Worm (Caenorhabditis elegans) whole organism, young adult: ENCODE data around the gene amx-1.

Experiments
- B0019.2 ChIP-seq: fragments of 200-800 bp; sonication (Bioruptor generic); conservative IDR thresholded peaks from 2 replicates; pipeline ENCODE4 v1.3.6; 2022; ENCODE audit warnings: missing genetic modification reagents, missing genetic modification characterization, missing compliant biosample characterization
- C06A6.2 ChIP-seq: fragments of 200-800 bp; sonication (Bioruptor generic); conservative IDR thresholded peaks from 2 replicates; pipeline ENCODE4 v1.3.6; 2022; ENCODE audit warnings: missing genetic modification characterization, missing compliant biosample characterization
- F37B4.10 ChIP-seq: fragments of 200-800 bp; sonication (Bioruptor generic); IDR thresholded peaks from 2 replicates; pipeline ENCODE4 v1.3.6; 2022; ENCODE audit warnings: missing genetic modification characterization, missing compliant biosample characterization
- F52B5.7 ChIP-seq: sonication (generic microtip); optimal IDR thresholded peaks from 2 replicates; lab custom pipeline; 2016; ENCODE audit warnings: mild to moderate bottlenecking, missing genetic modification characterization, missing compliant biosample characterization
- K12H6.12 ChIP-seq: fragments of 200-800 bp; sonication (Bioruptor generic); optimal IDR thresholded peaks from 2 replicates; lab custom pipeline; 2018; ENCODE audit warnings: mild to moderate bottlenecking, missing genetic modification characterization, missing compliant biosample characterization
- Y53G8AR.9 ChIP-seq: fragments of 200-800 bp; sonication (Bioruptor generic); conservative IDR thresholded peaks from 2 replicates; pipeline ENCODE4 v1.3.6; 2022; ENCODE audit warnings: missing genetic modification reagents, missing genetic modification characterization, missing compliant biosample characterization
- Y56A3A.18 ChIP-seq: fragments of 200-800 bp; sonication (Bioruptor generic); IDR thresholded peaks from 2 replicates; pipeline ENCODE4 v1.3.6; 2022; ENCODE audit warnings: missing genetic modification reagents, missing genetic modification characterization, missing compliant biosample characterization
- Y67H2A.10 ChIP-seq: fragments of 200-800 bp; sonication (Bioruptor generic); conservative IDR thresholded peaks from 2 replicates; pipeline ENCODE4 v1.3.6; 2022; ENCODE audit warnings: missing genetic modification reagents, missing genetic modification characterization, missing compliant biosample characterization
- Y79H2A.3 ChIP-seq: fragments of 200-800 bp; sonication (Bioruptor generic); conservative IDR thresholded peaks from 2 replicates; pipeline ENCODE4 v1.3.6; 2022; ENCODE audit warnings: missing genetic modification reagents, missing genetic modification characterization, missing compliant biosample characterization
- akir-1 ChIP-seq: fragments of 200-800 bp; sonication (Bioruptor generic); optimal IDR thresholded peaks from 2 replicates; lab custom pipeline; 2018; ENCODE audit warnings: mild to moderate bottlenecking, missing genetic modification characterization, moderate library complexity, missing compliant biosample characterization
- ama-1 ChIP-seq, 3 experiments: fragments of 150-350 bp in 1 of 3; sonication (generic microtip) in 2 of 3; optimal IDR thresholded peaks; 2 replicates each; lab custom pipeline; 2014 to 2018; ENCODE audit warnings: missing biosample characterization in 2 of 3, missing genetic modification characterization in 2 of 3, missing genetic modification reagents in 2 of 3
- athp-1 ChIP-seq: sonication (generic microtip); optimal IDR thresholded peaks from 2 replicates; lab custom pipeline; 2017; ENCODE audit warnings: mild to moderate bottlenecking, missing genetic modification characterization, missing compliant biosample characterization
- attf-3 ChIP-seq: fragments of 200-800 bp; sonication (Bioruptor generic); conservative IDR thresholded peaks from 2 replicates; pipeline ENCODE4 v1.3.6; 2022; ENCODE audit warnings: missing genetic modification reagents, missing genetic modification characterization, missing compliant biosample characterization
- attf-5 ChIP-seq: fragments of 200-800 bp; sonication (Bioruptor generic); optimal IDR thresholded peaks from 2 replicates; lab custom pipeline; 2018; ENCODE audit warnings: mild to moderate bottlenecking, missing genetic modification characterization, missing compliant biosample characterization
- bed-2 ChIP-seq: fragments of 200-800 bp; sonication (Bioruptor generic); IDR thresholded peaks from 2 replicates; pipeline ENCODE4 v1.3.6; 2022; ENCODE audit warnings: missing genetic modification reagents, missing genetic modification characterization, missing compliant biosample characterization
- ceh-27 ChIP-seq: fragments of 200-800 bp; sonication (Bioruptor generic); optimal IDR thresholded peaks from 2 replicates; lab custom pipeline; 2018; ENCODE audit warnings: mild to moderate bottlenecking, missing genetic modification characterization, moderate library complexity, missing compliant biosample characterization
- ceh-79 ChIP-seq: sonication (generic microtip); optimal IDR thresholded peaks from 2 replicates; lab custom pipeline; 2017; ENCODE audit warnings: mild to moderate bottlenecking, missing genetic modification characterization, missing compliant biosample characterization
- ceh-91 ChIP-seq: fragments of 200-800 bp; sonication (Bioruptor generic); IDR thresholded peaks from 2 replicates; pipeline ENCODE4 v1.3.6; 2022; ENCODE audit warnings: missing genetic modification reagents, missing genetic modification characterization, missing compliant biosample characterization
- dox-1 ChIP-seq: fragments of 200-800 bp; sonication (Bioruptor generic); IDR thresholded peaks from 2 replicates; pipeline ENCODE4 v1.3.6; 2022; ENCODE audit warnings: missing genetic modification reagents, missing genetic modification characterization, missing compliant biosample characterization
- egl-18 ChIP-seq: fragments of 200-800 bp; sonication (Bioruptor generic); IDR thresholded peaks from 2 replicates; pipeline ENCODE4 v1.3.6; 2022; ENCODE audit warnings: missing genetic modification reagents, missing genetic modification characterization, missing compliant biosample characterization
- egrh-3 ChIP-seq: fragments of 200-800 bp; sonication (Bioruptor generic); IDR thresholded peaks from 2 replicates; pipeline ENCODE4 v1.3.6; 2022; ENCODE audit warnings: missing genetic modification reagents, missing genetic modification characterization, missing compliant biosample characterization
- ets-4 ChIP-seq: fragments of 200-800 bp; sonication (Bioruptor generic); optimal IDR thresholded peaks from 2 replicates; lab custom pipeline; 2018; ENCODE audit warnings: mild to moderate bottlenecking, missing genetic modification characterization, missing compliant biosample characterization
- hlh-26 ChIP-seq: fragments of 200-800 bp; sonication (Bioruptor generic); conservative IDR thresholded peaks from 2 replicates; pipeline ENCODE4 v1.3.6; 2022; ENCODE audit warnings: missing genetic modification reagents, missing genetic modification characterization, missing compliant biosample characterization
- hmg-1.2 ChIP-seq: fragments of 200-800 bp; sonication (Bioruptor generic); IDR thresholded peaks from 2 replicates; pipeline ENCODE4 v1.3.6; 2022; ENCODE audit warnings: missing genetic modification reagents, missing genetic modification characterization, missing compliant biosample characterization
- hmg-20 ChIP-seq: fragments of 200-800 bp; sonication (Bioruptor generic); IDR thresholded peaks from 2 replicates; pipeline ENCODE4 v1.3.6; 2022; ENCODE audit warnings: missing genetic modification reagents, missing genetic modification characterization, missing compliant biosample characterization
- hrde-1 ChIP-seq: sonication (generic microtip); optimal IDR thresholded peaks from 2 replicates; lab custom pipeline; 2016; ENCODE audit warnings: missing genetic modification characterization, mild to moderate bottlenecking, missing compliant biosample characterization, moderate library complexity, missing genotype, missing genetic modification reagents, borderline replicate concordance
- lin-26 ChIP-seq: fragments of 200-800 bp; sonication (Bioruptor generic); IDR thresholded peaks from 2 replicates; pipeline ENCODE4 v1.3.6; 2022; ENCODE audit warnings: missing genetic modification reagents, missing genetic modification characterization, missing compliant biosample characterization
- lin-35 ChIP-seq, 3 experiments: fragments of 150-350 bp in 2 of 3; sonication (generic microtip) in 1 of 3; optimal IDR thresholded peaks; 2 replicates each; lab custom pipeline; 2014 to 2018; ENCODE audit warnings: missing biosample characterization in 3 of 3, missing genetic modification characterization in 3 of 3, missing genetic modification reagents in 3 of 3
- lin-54 ChIP-seq: fragments of 200-800 bp; sonication (Bioruptor generic); optimal IDR thresholded peaks from 2 replicates; lab custom pipeline; 2018; ENCODE audit warnings: mild to moderate bottlenecking, missing genetic modification characterization, missing compliant biosample characterization
- mcd-1 ChIP-seq: fragments of 200-800 bp; sonication (Bioruptor generic); IDR thresholded peaks from 2 replicates; pipeline ENCODE4 v1.3.6; 2022; ENCODE audit warnings: missing genetic modification reagents, missing genetic modification characterization, missing compliant biosample characterization
- nfyb-1 ChIP-seq: fragments of 200-800 bp; sonication (Bioruptor generic); IDR thresholded peaks from 2 replicates; pipeline ENCODE4 v1.3.6; 2022; ENCODE audit warnings: missing genetic modification reagents, missing genetic modification characterization, missing compliant biosample characterization
- nhr-80 ChIP-seq: sonication (generic microtip); optimal IDR thresholded peaks from 2 replicates; lab custom pipeline; 2016; ENCODE audit warnings: missing genetic modification characterization, missing compliant biosample characterization
- pbrm-1 ChIP-seq: fragments of 200-800 bp; sonication (Bioruptor generic); IDR thresholded peaks from 2 replicates; pipeline ENCODE4 v1.3.6; 2022; ENCODE audit warnings: missing genetic modification reagents, missing genetic modification characterization, missing compliant biosample characterization
- rec-8 ChIP-seq, 2 experiments: sonication (generic microtip); optimal IDR thresholded peaks; 2 replicates each; lab custom pipeline; 2016; ENCODE audit warnings: mild to moderate bottlenecking in 2 of 2, missing genetic modification characterization in 2 of 2, missing genetic modification reagents in 2 of 2, missing genotype in 2 of 2, missing biosample characterization in 1 of 2, missing compliant biosample characterization in 1 of 2, moderate library complexity in 1 of 2
- snpc-1.3 ChIP-seq: sonication (generic microtip); optimal IDR thresholded peaks from 2 replicates; lab custom pipeline; 2017; ENCODE audit warnings: missing genetic modification characterization, mild to moderate bottlenecking, missing compliant biosample characterization, antibody characterized with exemption, moderate library complexity, missing genotype, missing genetic modification reagents; ENCODE audit not compliant: insufficient read depth
- snpc-4 ChIP-seq, 5 experiments: fragments of 150-350 bp in 1 of 5; sonication (generic microtip) in 4 of 5; optimal IDR thresholded peaks; 2 replicates each; lab custom pipeline; 2014 to 2018; ENCODE audit warnings: missing genetic modification characterization in 5 of 5, missing biosample characterization in 3 of 5, antibody characterized with exemption in 2 of 5, mild to moderate bottlenecking in 2 of 5, missing compliant biosample characterization in 2 of 5, missing genotype in 2 of 5, moderate library complexity in 2 of 5, missing genetic modification reagents in 1 of 5
- tbx-9 ChIP-seq: sonication (generic microtip); optimal IDR thresholded peaks from 2 replicates; lab custom pipeline; 2016; ENCODE audit warnings: borderline replicate concordance, missing genetic modification characterization, inconsistent platforms, missing compliant biosample characterization
- zfh-2 ChIP-seq: fragments of 200-800 bp; sonication (Bioruptor generic); conservative IDR thresholded peaks from 2 replicates; pipeline ENCODE4 v1.3.6; 2022; ENCODE audit warnings: missing genetic modification reagents, missing genetic modification characterization, missing compliant biosample characterization
- zim-3 ChIP-seq: sonication (generic microtip); optimal IDR thresholded peaks from 2 replicates; lab custom pipeline; 2017; ENCODE audit warnings: mild to moderate bottlenecking, missing genetic modification characterization, moderate library complexity, missing compliant biosample characterization
- ztf-18 ChIP-seq: sonication (generic microtip); optimal IDR thresholded peaks from 2 replicates; lab custom pipeline; 2016; ENCODE audit warnings: missing genotype, mild to moderate bottlenecking, missing genetic modification characterization, missing compliant biosample characterization
- ztf-25 ChIP-seq: fragments of 200-800 bp; sonication (Bioruptor generic); IDR thresholded peaks from 2 replicates; pipeline ENCODE4 v1.3.6; 2022; ENCODE audit warnings: missing genetic modification reagents, missing genetic modification characterization, missing compliant biosample characterization
- ztf-26 ChIP-seq: sonication (generic microtip); optimal IDR thresholded peaks from 2 replicates; lab custom pipeline; 2017; ENCODE audit warnings: missing genetic modification characterization, missing compliant biosample characterization
- ztf-3 ChIP-seq: fragments of 200-800 bp; sonication (Bioruptor generic); optimal IDR thresholded peaks from 2 replicates; lab custom pipeline; 2018; ENCODE audit warnings: mild to moderate bottlenecking, missing genetic modification characterization, missing compliant biosample characterization
- ztf-6 ChIP-seq: fragments of 200-800 bp; sonication (Bioruptor generic); IDR thresholded peaks from 2 replicates; pipeline ENCODE4 v1.3.6; 2022; ENCODE audit warnings: missing genetic modification reagents, missing genetic modification characterization, missing compliant biosample characterization

Gene amx-1

ce11 chrIII:3819579-3819978 lies 2.6 kb upstream of the amx-1 start, which contains the start of gene dpy-27:
Gene dpy-27 (minus strand): TSS chrIII:3819679.
- no peak for TF ChIP-seq ets-4 (GFP tag; lab: Kevin White, UChicago)

ce11 chrIII:3820134-3820533 lies 2.1 kb upstream of the amx-1 start:
- no peak for TF ChIP-seq ceh-91 (GFP tag; lab: Robert Waterston, UW)
- no peak for TF ChIP-seq ama-1 (optimal IDR thresholded peaks at IDR 0.05; lab: Kevin White, UChicago)
- no peak for TF ChIP-seq ama-1 (GFP tag; optimal IDR thresholded peaks at IDR 0.05; lab: Kevin White, UChicago)
- TF ChIP-seq attf-3 (GFP tag; lab: Robert Waterston, UW), result 0 out of 2 replicates have a peak, but pooled peaks have one; percentile 23
- peak; percentile 80 for TF ChIP-seq zfh-2 (GFP tag; lab: Robert Waterston, UW)
- peak; percentile 40 for TF ChIP-seq ztf-18 (tag; lab: Kevin White, UChicago)
- no peak for TF ChIP-seq tbx-9 (tag; lab: Kevin White, UChicago)
- 0 out of 2 replicates have a peak, but pooled peaks have one; percentile 26 for TF ChIP-seq C06A6.2 (GFP tag; lab: Robert Waterston, UW)
- TF ChIP-seq mcd-1, result peak; percentile 34; the same call in 1 of the 2 replicates
- no peak for TF ChIP-seq egl-18 (GFP tag; lab: Robert Waterston, UW)
- TF ChIP-seq lin-26 (GFP tag; lab: Robert Waterston, UW), result no peak
- peak; percentile 1 for TF ChIP-seq ets-4 (GFP tag; lab: Kevin White, UChicago)
- no peak for TF ChIP-seq zim-3
- no peak for TF ChIP-seq ztf-3 (GFP tag; lab: Kevin White, UChicago)
- no peak for TF ChIP-seq ztf-26 (tag; lab: Kevin White, UChicago)
- no peak for TF ChIP-seq ztf-25 (GFP tag; lab: Robert Waterston, UW)
- TF ChIP-seq B0019.2 (GFP tag; lab: Robert Waterston, UW), result no peak
- peak; percentile 45 for TF ChIP-seq ceh-27 (GFP tag; lab: Kevin White, UChicago)
- TF ChIP-seq rec-8 (tag; optimal IDR thresholded peaks at IDR 0.05; lab: Kevin White, UChicago), result no peak
- no peak for TF ChIP-seq hlh-26 (GFP tag; lab: Robert Waterston, UW)
- TF ChIP-seq hmg-1.2, result peak; percentile 93
- peak; percentile 24 for TF ChIP-seq K12H6.12 (tag; lab: Kevin White, UChicago)
- TF ChIP-seq ztf-6 (GFP tag; lab: Robert Waterston, UW), result 0 out of 2 replicates have a peak, but pooled peaks have one; percentile 40
- TF ChIP-seq Y79H2A.3 (GFP tag; lab: Robert Waterston, UW), result no peak
- TF ChIP-seq Y53G8AR.9 (GFP tag; lab: Robert Waterston, UW), result no peak
- TF ChIP-seq snpc-4 (GFP tag; optimal IDR thresholded peaks at IDR 0.05; lab: Kevin White, UChicago), result no peak
- TF ChIP-seq snpc-4 (tag; optimal IDR thresholded peaks at IDR 0.05; lab: Kevin White, UChicago), result peak in 3 of 4 experiments; percentile 8 to 67 (median 36)
- TF ChIP-seq attf-5 (GFP tag; lab: Kevin White, UChicago), result peak; percentile 82
- TF ChIP-seq egrh-3 (GFP tag; lab: Robert Waterston, UW), result 0 out of 2 replicates have a peak, but pooled peaks have one; percentile 29
- TF ChIP-seq nfyb-1 (GFP tag; lab: Robert Waterston, UW), result peak; percentile 67; the same call in 1 of the 2 replicates
- peak; percentile 77 for TF ChIP-seq nhr-80
- no peak for TF ChIP-seq snpc-1.3
- TF ChIP-seq dox-1 (GFP tag; lab: Robert Waterston, UW), result peak; percentile 80
- peak; percentile 36 for TF ChIP-seq lin-54
- no peak for TF ChIP-seq hrde-1 (tag; lab: Kevin White, UChicago)
- TF ChIP-seq Y67H2A.10, result no peak
- peak in 1 of 3 experiments; percentile 55 for TF ChIP-seq lin-35 (GFP tag; optimal IDR thresholded peaks at IDR 0.05; lab: Kevin White, UChicago)
- TF ChIP-seq F37B4.10, result no peak
- TF ChIP-seq ceh-79, result no peak
- TF ChIP-seq akir-1 (GFP tag; lab: Kevin White, UChicago), result no peak
- no peak for TF ChIP-seq athp-1 (tag; lab: Kevin White, UChicago)
- no peak for TF ChIP-seq hmg-20 (GFP tag; lab: Robert Waterston, UW)
- no peak for TF ChIP-seq pbrm-1 (GFP tag; lab: Robert Waterston, UW)
- no peak for TF ChIP-seq F52B5.7 (tag; lab: Kevin White, UChicago)
- TF ChIP-seq bed-2 (GFP tag; lab: Robert Waterston, UW), result no peak
- no peak for TF ChIP-seq Y56A3A.18 (GFP tag; lab: Robert Waterston, UW)
